Worm (Caenorhabditis elegans): ENCODE data around the gene rfc-2.

ce11 chrIV:1377699-1378098, 30.6 kb downstream of the rfc-2 start:
- no peak for TF ChIP-seq ama-1 (optimal IDR thresholded peaks at IDR 0.05)
- TF ChIP-seq sea-1 (GFP tag; conservative IDR thresholded peaks at IDR 0.05) = peak; percentile 54; the same call in 1 of the 2 replicates
- no peak for TF ChIP-seq flt-1 (GFP tag; IDR thresholded peaks at IDR 0.05)
- no peak for TF ChIP-seq hmbx-1 (tag; optimal IDR thresholded peaks at IDR 0.05)
- no peak for TF ChIP-seq F13C5.2 (tag; optimal IDR thresholded peaks at IDR 0.05)

Data from whole organism, early embryonic.